Worm (Caenorhabditis elegans): ENCODE results near the gene Y17G9B.2.

Y17G9B.2 gene

ce11 chrIV:4810377-4810984 is 46.5 kb downstream of the Y17G9B.2 start, which contains the start of gene eif-1.A:
eif-1.A (plus strand) TSS chrIV:4810934.
- TF ChIP-seq ref-2 (tag; optimal IDR thresholded peaks at IDR 0.05) (no peak), hlh-8 (tag; optimal IDR thresholded peaks at IDR 0.05) (no peak), K09A11.1 (tag; optimal IDR thresholded peaks at IDR 0.05; ENCODE audit: insufficient read depth) (peak; percentile 26), mec-3 (tag; optimal IDR thresholded peaks at IDR 0.05; ENCODE audit: borderline replicate concordance) (no peak), F13H6.1 (tag; optimal IDR thresholded peaks at IDR 0.05) (no peak), ceh-45 (GFP tag; IDR thresholded peaks at IDR 0.05) (no peak), pax-1 (tag; optimal IDR thresholded peaks at IDR 0.05) (no peak), T23F11.4 (GFP tag; optimal IDR thresholded peaks at IDR 0.05) (no peak), ceh-34 (tag; optimal IDR thresholded peaks at IDR 0.05) (peak; percentile 20), hlh-13 (GFP tag; optimal IDR thresholded peaks at IDR 0.05) (no peak), Y22D7AL.16 (tag; optimal IDR thresholded peaks at IDR 0.05) (no peak), ceh-22 (tag; optimal IDR thresholded peaks at IDR 0.05) (no peak), rnt-1 (tag; optimal IDR thresholded peaks at IDR 0.05) (no peak), C08G9.2 (tag; optimal IDR thresholded peaks at IDR 0.05) (no peak), tbx-7 (tag; optimal IDR thresholded peaks at IDR 0.05) (no peak), hlh-30 (tag; optimal IDR thresholded peaks at IDR 0.05; ENCODE audit: insufficient read depth) (no peak), sox-2 (GFP tag; IDR thresholded peaks at IDR 0.05) (no peak), gmeb-2 (tag; optimal IDR thresholded peaks at IDR 0.05) (no peak), ceh-6 (GFP tag; optimal IDR thresholded peaks at IDR 0.05) (no peak), ama-1 (optimal IDR thresholded peaks at IDR 0.05) (no peak), unc-42 (tag; optimal IDR thresholded peaks at IDR 0.05) (peak; percentile 7), nhr-11 (tag; optimal IDR thresholded peaks at IDR 0.05) (no peak), ceh-31 (tag; optimal IDR thresholded peaks at IDR 0.05) (peak; percentile 37), nfya-1 (tag; optimal IDR thresholded peaks at IDR 0.05) (peak; percentile 59), unc-55 (GFP tag; optimal IDR thresholded peaks at IDR 0.05) (no peak), lin-11 (tag; optimal IDR thresholded peaks at IDR 0.05) (no peak), ceh-14 (tag; optimal IDR thresholded peaks at IDR 0.05) (peak; percentile 31), nhr-232 (tag; optimal IDR thresholded peaks at IDR 0.05) (no peak), tbx-2 (tag; optimal IDR thresholded peaks at IDR 0.05) (peak; percentile 23), hlh-15 (tag; optimal IDR thresholded peaks at IDR 0.05) (no peak), npax-4 (tag; optimal IDR thresholded peaks at IDR 0.05) (no peak), ets-4 (tag; optimal IDR thresholded peaks at IDR 0.05) (no peak), ceh-48 (tag; optimal IDR thresholded peaks at IDR 0.05) (no peak), unc-3 (GFP tag; conservative IDR thresholded peaks at IDR 0.05) (no peak), unc-3 (tag; optimal IDR thresholded peaks at IDR 0.05) (no peak), pha-2 (tag; optimal IDR thresholded peaks at IDR 0.05) (no peak), K02D7.2 (tag; optimal IDR thresholded peaks at IDR 0.05) (no peak), ceh-18 (tag; optimal IDR thresholded peaks at IDR 0.05) (peak; percentile 25), pqm-1 (tag; optimal IDR thresholded peaks at IDR 0.05) (no peak), syd-9 (tag; optimal IDR thresholded peaks at IDR 0.05) (no peak), dve-1 (tag; optimal IDR thresholded peaks at IDR 0.05) (no peak), lim-6 (tag; optimal IDR thresholded peaks at IDR 0.05) (no peak), ztf-16 (tag; optimal IDR thresholded peaks at IDR 0.05) (no peak), ceh-2 (tag; optimal IDR thresholded peaks at IDR 0.05) (no peak), elt-2 (tag; optimal IDR thresholded peaks at IDR 0.05) (peak; percentile 68), C38D4.7 (GFP tag; optimal IDR thresholded peaks at IDR 0.05) (no peak), zip-5 (tag; optimal IDR thresholded peaks at IDR 0.05) (no peak), unc-86 (tag; optimal IDR thresholded peaks at IDR 0.05) (no peak)

All from whole organism, late embryonic.